Worm (Caenorhabditis elegans) whole organism, young adult: ENCODE results near the gene srw-67.

Source experiments
- F10E7.11 ChIP-seq: sonication (generic microtip); optimal IDR thresholded peaks from 2 replicates; lab custom pipeline; 2017; ENCODE audit warnings: mild to moderate bottlenecking, missing genetic modification characterization, moderate library complexity, missing compliant biosample characterization
- F23B12.7 ChIP-seq: sonication (generic microtip); optimal IDR thresholded peaks from 2 replicates; lab custom pipeline; 2017; ENCODE audit warnings: missing genetic modification characterization, mild to moderate bottlenecking, missing compliant biosample characterization, antibody characterized with exemption, moderate library complexity; ENCODE audit not compliant: insufficient read depth
- F52B5.7 ChIP-seq: sonication (generic microtip); optimal IDR thresholded peaks from 2 replicates; lab custom pipeline; 2016; ENCODE audit warnings: mild to moderate bottlenecking, missing genetic modification characterization, missing compliant biosample characterization
- F55B11.4 ChIP-seq: sonication (generic microtip); optimal IDR thresholded peaks from 2 replicates; lab custom pipeline; 2016; ENCODE audit warnings: missing compliant biosample characterization, missing genetic modification characterization, borderline replicate concordance; ENCODE audit not compliant: insufficient read depth
- K11D2.4 ChIP-seq: fragments of 200-800 bp; sonication (Bioruptor generic); IDR thresholded peaks from 2 replicates; pipeline ENCODE4 v1.3.6; 2022; ENCODE audit warnings: missing genetic modification reagents, missing genetic modification characterization, missing compliant biosample characterization
- K12H6.12 ChIP-seq: fragments of 200-800 bp; sonication (Bioruptor generic); optimal IDR thresholded peaks from 2 replicates; lab custom pipeline; 2018; ENCODE audit warnings: mild to moderate bottlenecking, missing genetic modification characterization, missing compliant biosample characterization
- T07F8.4 ChIP-seq: sonication (generic microtip); optimal IDR thresholded peaks from 2 replicates; lab custom pipeline; 2016; ENCODE audit warnings: mild to moderate bottlenecking, missing genetic modification characterization, moderate library complexity, missing compliant biosample characterization
- Y53F4B.3 ChIP-seq: fragments of 200-800 bp; sonication (Bioruptor generic); IDR thresholded peaks from 2 replicates; pipeline ENCODE4 v1.3.6; 2022; ENCODE audit warnings: missing genetic modification reagents, missing genetic modification characterization, missing compliant biosample characterization
- Y79H2A.3 ChIP-seq: fragments of 200-800 bp; sonication (Bioruptor generic); conservative IDR thresholded peaks from 2 replicates; pipeline ENCODE4 v1.3.6; 2022; ENCODE audit warnings: missing genetic modification reagents, missing genetic modification characterization, missing compliant biosample characterization
- aptf-2 ChIP-seq: fragments of 200-800 bp; sonication (Bioruptor generic); conservative IDR thresholded peaks from 2 replicates; pipeline ENCODE4 v1.3.6; 2022; ENCODE audit warnings: missing genetic modification reagents, missing genetic modification characterization, missing compliant biosample characterization
- aptf-3 ChIP-seq: fragments of 200-800 bp; sonication (Bioruptor generic); IDR thresholded peaks from 2 replicates; pipeline ENCODE4 v1.3.6; 2022; ENCODE audit warnings: missing genetic modification characterization, missing compliant biosample characterization
- athp-1 ChIP-seq: sonication (generic microtip); optimal IDR thresholded peaks from 2 replicates; lab custom pipeline; 2017; ENCODE audit warnings: mild to moderate bottlenecking, missing genetic modification characterization, missing compliant biosample characterization
- bed-2 ChIP-seq: fragments of 200-800 bp; sonication (Bioruptor generic); IDR thresholded peaks from 2 replicates; pipeline ENCODE4 v1.3.6; 2022; ENCODE audit warnings: missing genetic modification reagents, missing genetic modification characterization, missing compliant biosample characterization
- efl-1 ChIP-seq: fragments of 150-350 bp; optimal IDR thresholded peaks from 2 replicates; lab custom pipeline; 2014; ENCODE audit warnings: missing biosample characterization, missing genetic modification reagents, missing genetic modification characterization
- hlh-12 ChIP-seq: sonication (generic microtip); optimal IDR thresholded peaks from 2 replicates; lab custom pipeline; 2016; ENCODE audit warnings: missing genetic modification characterization, missing compliant biosample characterization
- hmg-20 ChIP-seq: fragments of 200-800 bp; sonication (Bioruptor generic); IDR thresholded peaks from 2 replicates; pipeline ENCODE4 v1.3.6; 2022; ENCODE audit warnings: missing genetic modification reagents, missing genetic modification characterization, missing compliant biosample characterization
- hrde-1 ChIP-seq: sonication (generic microtip); optimal IDR thresholded peaks from 2 replicates; lab custom pipeline; 2016; ENCODE audit warnings: missing genetic modification characterization, mild to moderate bottlenecking, missing compliant biosample characterization, moderate library complexity, missing genotype, missing genetic modification reagents, borderline replicate concordance
- let-526 ChIP-seq: fragments of 200-800 bp; sonication (Bioruptor generic); IDR thresholded peaks from 2 replicates; pipeline ENCODE4 v1.3.6; 2022; ENCODE audit warnings: missing genetic modification reagents, missing genetic modification characterization, missing compliant biosample characterization
- let-607 ChIP-seq, 2 experiments: fragments of 200-800 bp in 1 of 2; sonication (Bioruptor generic) in 1 of 2; sonication (generic microtip) in 1 of 2; optimal IDR thresholded peaks; 2 replicates each; lab custom pipeline; 2016 to 2018; ENCODE audit warnings: mild to moderate bottlenecking in 2 of 2, missing compliant biosample characterization in 2 of 2, missing genetic modification characterization in 2 of 2, moderate library complexity in 2 of 2, missing genotype in 1 of 2
- lir-1 ChIP-seq: fragments of 200-800 bp; sonication (Bioruptor generic); conservative IDR thresholded peaks from 2 replicates; pipeline ENCODE4 v1.3.6; 2022; ENCODE audit warnings: missing genetic modification reagents, missing genetic modification characterization, missing compliant biosample characterization
- lsy-27 ChIP-seq: sonication (generic microtip); optimal IDR thresholded peaks from 2 replicates; lab custom pipeline; 2017; ENCODE audit warnings: missing genetic modification characterization, mild to moderate bottlenecking, missing compliant biosample characterization, antibody characterized with exemption, missing genotype, borderline replicate concordance; ENCODE audit not compliant: insufficient read depth
- mel-28 ChIP-seq: sonication (generic microtip); optimal IDR thresholded peaks from 2 replicates; lab custom pipeline; 2016; ENCODE audit warnings: borderline replicate concordance, mild to moderate bottlenecking, missing genetic modification characterization, missing compliant biosample characterization
- nhr-80 ChIP-seq: sonication (generic microtip); optimal IDR thresholded peaks from 2 replicates; lab custom pipeline; 2016; ENCODE audit warnings: missing genetic modification characterization, missing compliant biosample characterization
- nhr-90 ChIP-seq: sonication (generic microtip); optimal IDR thresholded peaks from 2 replicates; lab custom pipeline; 2016; ENCODE audit warnings: missing genotype, mild to moderate bottlenecking, missing genetic modification characterization, missing compliant biosample characterization
- rpc-1 ChIP-seq, 2 experiments: fragments of 150-350 bp in 1 of 2; sonication (generic microtip) in 1 of 2; optimal IDR thresholded peaks; 2 replicates each; lab custom pipeline; 2014 to 2018; ENCODE audit warnings: missing biosample characterization in 1 of 2, missing genetic modification characterization in 1 of 2, missing genetic modification reagents in 1 of 2, missing genotype in 1 of 2
- snpc-3.4 ChIP-seq: sonication (generic microtip); optimal IDR thresholded peaks from 2 replicates; lab custom pipeline; 2017; ENCODE audit warnings: missing genetic modification characterization, mild to moderate bottlenecking, missing compliant biosample characterization, antibody characterized with exemption, moderate library complexity, missing genotype, missing genetic modification reagents
- somi-1 ChIP-seq: fragments of 200-800 bp; sonication (Bioruptor generic); optimal IDR thresholded peaks from 2 replicates; lab custom pipeline; 2018; ENCODE audit warnings: mild to moderate bottlenecking, missing genetic modification characterization, missing compliant biosample characterization
- xnd-1 ChIP-seq: sonication (generic microtip); optimal IDR thresholded peaks from 2 replicates; lab custom pipeline; 2016; ENCODE audit warnings: missing genotype, missing genetic modification reagents, missing genetic modification characterization, missing compliant biosample characterization
- zfh-2 ChIP-seq: fragments of 200-800 bp; sonication (Bioruptor generic); conservative IDR thresholded peaks from 2 replicates; pipeline ENCODE4 v1.3.6; 2022; ENCODE audit warnings: missing genetic modification reagents, missing genetic modification characterization, missing compliant biosample characterization
- zim-3 ChIP-seq: sonication (generic microtip); optimal IDR thresholded peaks from 2 replicates; lab custom pipeline; 2017; ENCODE audit warnings: mild to moderate bottlenecking, missing genetic modification characterization, moderate library complexity, missing compliant biosample characterization
- ztf-6 ChIP-seq: fragments of 200-800 bp; sonication (Bioruptor generic); IDR thresholded peaks from 2 replicates; pipeline ENCODE4 v1.3.6; 2022; ENCODE audit warnings: missing genetic modification reagents, missing genetic modification characterization, missing compliant biosample characterization

The srw-67 gene

DNA sequence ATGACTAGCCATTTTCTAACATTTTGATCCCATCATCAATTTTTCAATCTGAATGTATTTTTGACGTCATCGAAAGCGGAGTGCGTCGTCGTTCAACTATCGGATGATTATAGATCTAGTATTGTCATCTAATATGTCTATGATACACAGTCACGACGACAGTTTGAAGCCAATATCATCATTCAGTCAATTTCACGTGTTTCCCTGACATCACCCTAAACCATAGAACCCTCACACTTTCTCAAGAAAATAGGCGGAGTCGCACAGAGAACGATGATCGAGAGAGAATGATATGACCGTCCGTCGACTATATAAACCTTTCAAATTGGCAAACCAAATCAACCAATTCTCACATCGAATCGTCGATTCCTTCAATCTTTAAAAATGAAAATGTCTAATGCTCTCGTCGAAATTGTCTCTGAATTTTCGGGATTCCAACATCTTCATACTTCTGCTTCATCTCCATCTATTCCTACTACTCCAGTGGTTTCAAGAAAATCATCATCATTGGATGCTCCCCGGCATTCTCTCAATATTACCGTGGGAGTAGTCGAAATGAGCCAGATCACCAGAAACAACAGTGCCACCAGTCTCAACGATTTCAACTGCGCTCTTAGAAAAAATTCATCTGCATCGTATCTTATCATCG is 1.6 kb upstream of the srw-67 start, which contains the start of gene F18E3.13 (continued):
- TF ChIP-seq let-607 (tag; optimal IDR thresholded peaks at IDR 0.05; lab: Kevin White, UChicago) (no peak), Y53F4B.3 (GFP tag; lab: Robert Waterston, UW) (no peak), lir-1 (GFP tag; lab: Robert Waterston, UW) (no peak)
- TF ChIP-seq, all 124 proteins: peak for 13

- TF ChIP-seq efl-1 (no peak), hmg-20 (no peak), athp-1 (tag; lab: Kevin White, UChicago) (no peak), xnd-1 (no peak), K12H6.12 (tag; lab: Kevin White, UChicago) (no peak), F23B12.7 (tag; lab: Kevin White, UChicago) (no peak)
Observed at ce11 chrV:7416569-7416968, 891 bp upstream of the srw-67 start.

- TF ChIP-seq F55B11.4 (tag; lab: Kevin White, UChicago) (no peak), K11D2.4 (no peak), aptf-2 (GFP tag; lab: Robert Waterston, UW) (no peak), let-607 (tag; optimal IDR thresholded peaks at IDR 0.05; lab: Kevin White, UChicago) (no peak), lsy-27 (no peak), hlh-12 (tag; lab: Kevin White, UChicago) (no peak), nhr-80 (tag; lab: Kevin White, UChicago) (no peak), F52B5.7 (tag; lab: Kevin White, UChicago) (no peak), Y79H2A.3 (GFP tag; lab: Robert Waterston, UW) (no peak), zfh-2 (no peak), rpc-1 (optimal IDR thresholded peaks at IDR 0.05; lab: Kevin White, UChicago) (no peak), rpc-1 (tag; optimal IDR thresholded peaks at IDR 0.05; lab: Kevin White, UChicago) (no peak), somi-1 (GFP tag; lab: Kevin White, UChicago) (no peak), bed-2 (GFP tag; lab: Robert Waterston, UW) (no peak), let-526 (GFP tag; lab: Robert Waterston, UW) (no peak), snpc-3.4 (tag; lab: Kevin White, UChicago) (no peak), T07F8.4 (tag; lab: Kevin White, UChicago) (no peak), F10E7.11 (tag; lab: Kevin White, UChicago) (no peak), nhr-90 (tag; lab: Kevin White, UChicago) (no peak), aptf-3 (GFP tag; lab: Robert Waterston, UW) (no peak)
- TF ChIP-seq, all 124 proteins: peak for 0
Observed at ce11 chrV:7420162-7420561, 2.7 kb downstream of the srw-67 start, which contains the start of gene srxa-4. Gene srxa-4, plus strand, starts transcription at chrV:7420462.

DNA sequence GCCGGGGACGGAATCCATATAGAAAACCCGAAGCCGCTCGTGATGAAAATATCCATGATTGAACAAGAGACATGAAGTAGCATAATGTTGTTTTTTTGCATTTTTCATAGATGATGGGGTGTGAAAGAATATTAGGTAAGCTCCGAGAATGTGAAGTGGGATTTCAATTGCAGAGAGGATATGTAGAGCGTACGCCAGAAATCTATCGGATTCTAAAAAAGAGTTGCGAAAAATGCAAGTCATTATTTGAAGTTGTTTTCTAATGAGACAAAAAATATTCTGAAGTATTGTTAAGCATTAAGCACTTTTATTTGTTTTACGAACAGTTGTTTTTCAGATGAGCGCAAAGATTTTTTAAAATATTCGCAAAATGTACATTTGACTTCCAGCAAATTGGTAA is 6.9 kb downstream of the srw-67 start, which contains the start of gene F18E3.10:
F18E3.10 (minus strand) TSS at position 101 of the 400 bp plus-strand sequence.
- TF ChIP-seq zim-3 (tag; lab: Kevin White, UChicago) (no peak), hrde-1 (tag; lab: Kevin White, UChicago) (no peak), ztf-6 (GFP tag; lab: Robert Waterston, UW) (no peak), mel-28 (tag; lab: Kevin White, UChicago) (no peak)
